Worm (Caenorhabditis elegans) whole organism, L4 larva: ENCODE results near the gene txt-10.

Experiments used
- F10B5.3 ChIP-seq: sonication (generic microtip); optimal IDR thresholded peaks from 2 replicates; lab custom pipeline; 2016; ENCODE audit warnings: mild to moderate bottlenecking, missing genetic modification characterization, missing compliant biosample characterization
- F49E8.2 ChIP-seq: sonication (generic microtip); optimal IDR thresholded peaks from 2 replicates; lab custom pipeline; 2016; ENCODE audit warnings: missing compliant biosample characterization, mild to moderate bottlenecking, missing genetic modification characterization, borderline replicate concordance
- T20F7.1 ChIP-seq: fragments of 200-800 bp; sonication (Bioruptor generic); optimal IDR thresholded peaks from 2 replicates; lab custom pipeline; 2018; ENCODE audit warnings: mild to moderate bottlenecking, missing genetic modification characterization, missing compliant biosample characterization
- T26A8.4 ChIP-seq: fragments of 200-800 bp; sonication (Bioruptor generic); IDR thresholded peaks from 2 replicates; pipeline ENCODE4 v1.3.6; 2022; ENCODE audit warnings: missing genetic modification characterization, missing compliant biosample characterization
- Y105C5A.15 ChIP-seq: fragments of 200-800 bp; sonication (Bioruptor generic); IDR thresholded peaks from 2 replicates; pipeline ENCODE4 v1.3.6; 2022; ENCODE audit warnings: missing genetic modification characterization, missing compliant biosample characterization
- Y5F2A.4 ChIP-seq: fragments of 200-800 bp; sonication (Bioruptor generic); optimal IDR thresholded peaks from 2 replicates; lab custom pipeline; 2018; ENCODE audit warnings: mild to moderate bottlenecking, missing genetic modification characterization, missing compliant biosample characterization
- daf-12 ChIP-seq: fragments of 150-350 bp; optimal IDR thresholded peaks from 2 replicates; lab custom pipeline; 2014; ENCODE audit warnings: missing biosample characterization, missing genetic modification reagents, missing genetic modification characterization
- daf-16 ChIP-seq, 3 experiments: sonication (generic microtip); optimal IDR thresholded peaks; 2 replicates each; lab custom pipeline; 2016 to 2017; ENCODE audit warnings: missing genetic modification characterization in 3 of 3, missing genetic modification reagents in 3 of 3, mild to moderate bottlenecking in 2 of 3, missing compliant biosample characterization in 2 of 3, missing biosample characterization in 1 of 3, moderate library complexity in 1 of 3
- dmd-6 ChIP-seq: fragments of 200-800 bp; sonication (Bioruptor generic); IDR thresholded peaks from 2 replicates; pipeline ENCODE4 v1.3.6; 2022; ENCODE audit warnings: missing genetic modification reagents, missing genetic modification characterization, missing compliant biosample characterization
- dve-1 ChIP-seq: sonication (generic microtip); optimal IDR thresholded peaks from 2 replicates; lab custom pipeline; 2017; ENCODE audit warnings: antibody characterized with exemption, mild to moderate bottlenecking, missing genetic modification characterization, missing compliant biosample characterization; ENCODE audit not compliant: insufficient read depth
- fkh-10 ChIP-seq: fragments of 150-350 bp; optimal IDR thresholded peaks from 2 replicates; lab custom pipeline; 2014; ENCODE audit warnings: missing biosample characterization, missing genetic modification reagents, missing genetic modification characterization
- gei-8 ChIP-seq: fragments of 200-800 bp; sonication (Bioruptor generic); optimal IDR thresholded peaks from 2 replicates; lab custom pipeline; 2018; ENCODE audit warnings: mild to moderate bottlenecking, missing genetic modification characterization, missing compliant biosample characterization
- hlh-11 ChIP-seq: fragments of 200-800 bp; sonication (Bioruptor generic); optimal IDR thresholded peaks from 2 replicates; lab custom pipeline; 2018; ENCODE audit warnings: mild to moderate bottlenecking, missing genetic modification characterization, missing compliant biosample characterization
- hlh-30 ChIP-seq: sonication (generic microtip); optimal IDR thresholded peaks from 2 replicates; lab custom pipeline; 2017; ENCODE audit warnings: antibody characterized with exemption, mild to moderate bottlenecking, missing genetic modification characterization, missing compliant biosample characterization; ENCODE audit not compliant: insufficient read depth
- lin-39 ChIP-seq: fragments of 150-350 bp; optimal IDR thresholded peaks from 2 replicates; lab custom pipeline; 2014; ENCODE audit warnings: missing biosample characterization, missing genetic modification reagents, missing genetic modification characterization
- lsy-2 ChIP-seq, 2 experiments: fragments of 150-350 bp in 1 of 2; sonication (generic microtip) in 1 of 2; optimal IDR thresholded peaks; 2 replicates each; lab custom pipeline; 2014 to 2017; ENCODE audit warnings: missing biosample characterization in 2 of 2, missing genetic modification characterization in 2 of 2
- madf-9 ChIP-seq: fragments of 200-800 bp; sonication (Bioruptor generic); conservative IDR thresholded peaks from 2 replicates; pipeline ENCODE4 v1.3.6; 2022; ENCODE audit warnings: missing genetic modification reagents, missing genetic modification characterization, missing compliant biosample characterization
- mdl-1 ChIP-seq, 2 experiments: fragments of 150-350 bp in 1 of 2; sonication (generic microtip) in 1 of 2; optimal IDR thresholded peaks; 2 replicates each; lab custom pipeline; 2014 to 2017; ENCODE audit warnings: missing biosample characterization in 2 of 2, missing genetic modification characterization in 2 of 2
- mdt-29 ChIP-seq: fragments of 200-800 bp; sonication (Bioruptor generic); IDR thresholded peaks from 2 replicates; pipeline ENCODE4 v1.3.6; 2022; ENCODE audit warnings: missing genetic modification reagents, missing genetic modification characterization, missing compliant biosample characterization
- mes-2 ChIP-seq: sonication (generic microtip); optimal IDR thresholded peaks from 2 replicates; lab custom pipeline; 2016; ENCODE audit warnings: missing genotype, mild to moderate bottlenecking, missing genetic modification characterization, missing compliant biosample characterization; ENCODE audit not compliant: poor library complexity, severe bottlenecking
- nhr-10 ChIP-seq: fragments of 150-350 bp; optimal IDR thresholded peaks from 2 replicates; lab custom pipeline; 2014; ENCODE audit warnings: missing biosample characterization, missing genetic modification characterization
- nhr-102 ChIP-seq: sonication (generic microtip); optimal IDR thresholded peaks from 2 replicates; lab custom pipeline; 2016; ENCODE audit warnings: mild to moderate bottlenecking, missing genetic modification characterization, moderate library complexity, missing compliant biosample characterization
- nhr-11 ChIP-seq: fragments of 150-350 bp; optimal IDR thresholded peaks from 2 replicates; lab custom pipeline; 2014; ENCODE audit warnings: missing biosample characterization, missing genetic modification characterization
- nhr-111 ChIP-seq: fragments of 200-800 bp; sonication (Bioruptor generic); optimal IDR thresholded peaks from 2 replicates; lab custom pipeline; 2018; ENCODE audit warnings: mild to moderate bottlenecking, missing genetic modification characterization, missing compliant biosample characterization
- nhr-237 ChIP-seq: sonication (generic microtip); optimal IDR thresholded peaks from 2 replicates; lab custom pipeline; 2017; ENCODE audit warnings: missing biosample characterization, missing genetic modification characterization
- nhr-28 ChIP-seq: fragments of 150-350 bp; optimal IDR thresholded peaks from 2 replicates; lab custom pipeline; 2014; ENCODE audit warnings: missing biosample characterization, missing genetic modification characterization
- nhr-41 ChIP-seq: fragments of 200-800 bp; sonication (Bioruptor generic); IDR thresholded peaks from 2 replicates; pipeline ENCODE4 v1.3.6; 2022; ENCODE audit warnings: missing genetic modification reagents, missing genetic modification characterization, missing compliant biosample characterization
- nhr-42 ChIP-seq: fragments of 200-800 bp; sonication (Bioruptor generic); IDR thresholded peaks from 2 replicates; pipeline ENCODE4 v1.3.6; 2022; ENCODE audit warnings: missing genetic modification characterization, missing compliant biosample characterization
- nhr-48 ChIP-seq: sonication (generic microtip); optimal IDR thresholded peaks from 2 replicates; lab custom pipeline; 2016; ENCODE audit warnings: mild to moderate bottlenecking, missing genetic modification characterization, missing compliant biosample characterization
- nhr-77 ChIP-seq: fragments of 150-350 bp; optimal IDR thresholded peaks from 2 replicates; lab custom pipeline; 2014; ENCODE audit warnings: missing biosample characterization, missing genetic modification characterization
- pha-4 ChIP-seq, 2 experiments: fragments of 150-350 bp in 1 of 2; fragments of 200-800 bp in 1 of 2; sonication (Bioruptor generic) in 1 of 2; IDR thresholded peaks in 1 of 2; optimal IDR thresholded peaks in 1 of 2; 2 replicates each; pipeline versions ENCODE4 v1.3.6 to Lab custom; 2014 to 2022; ENCODE audit warnings: missing genetic modification characterization in 2 of 2, missing genetic modification reagents in 2 of 2, missing biosample characterization in 1 of 2, missing compliant biosample characterization in 1 of 2
- php-3 ChIP-seq: fragments of 200-800 bp; sonication (Bioruptor generic); IDR thresholded peaks from 2 replicates; pipeline ENCODE4 v1.3.6; 2022; ENCODE audit warnings: missing genetic modification reagents, missing genetic modification characterization, missing compliant biosample characterization
- pqm-1 ChIP-seq: sonication (generic microtip); optimal IDR thresholded peaks from 2 replicates; lab custom pipeline; 2017; ENCODE audit warnings: missing biosample characterization, missing genetic modification characterization
- set-16 ChIP-seq: fragments of 200-800 bp; sonication (Bioruptor generic); IDR thresholded peaks from 2 replicates; pipeline ENCODE4 v1.3.6; 2022; ENCODE audit warnings: missing genetic modification reagents, missing genetic modification characterization, missing compliant biosample characterization
- spr-3 ChIP-seq: fragments of 200-800 bp; sonication (Bioruptor generic); optimal IDR thresholded peaks from 2 replicates; lab custom pipeline; 2018; ENCODE audit warnings: mild to moderate bottlenecking, missing genetic modification characterization, missing compliant biosample characterization
- tag-97 ChIP-seq: fragments of 200-800 bp; sonication (Bioruptor generic); IDR thresholded peaks from 2 replicates; pipeline ENCODE4 v1.3.6; 2022; ENCODE audit warnings: missing genetic modification characterization, missing compliant biosample characterization
- tra-1 ChIP-seq: fragments of 200-800 bp; sonication (Bioruptor generic); IDR thresholded peaks from 2 replicates; pipeline ENCODE4 v1.3.6; 2022; ENCODE audit warnings: missing genetic modification reagents, missing genetic modification characterization, missing compliant biosample characterization
- unc-39 ChIP-seq: sonication (generic microtip); optimal IDR thresholded peaks from 2 replicates; lab custom pipeline; 2017; ENCODE audit warnings: missing biosample characterization, missing genetic modification characterization
- unc-62 ChIP-seq, 3 experiments: fragments of 150-350 bp in 1 of 3; sonication (generic microtip); optimal IDR thresholded peaks in 2 of 3; peaks in 1 of 3; 1 replicate in 1 of 3; 2 replicates in 2 of 3; lab custom pipeline; 2014 to 2017; ENCODE audit warnings: missing biosample characterization in 3 of 3, missing genetic modification characterization in 3 of 3, missing genetic modification reagents in 3 of 3, missing genotype in 1 of 3
- zag-1 ChIP-seq: fragments of 150-350 bp; optimal IDR thresholded peaks from 2 replicates; lab custom pipeline; 2014; ENCODE audit warnings: missing biosample characterization, missing genetic modification characterization
- ztf-11 ChIP-seq: fragments of 150-350 bp; optimal IDR thresholded peaks from 2 replicates; lab custom pipeline; 2014; ENCODE audit warnings: missing biosample characterization, missing genetic modification characterization

txt-10 gene

DNA sequence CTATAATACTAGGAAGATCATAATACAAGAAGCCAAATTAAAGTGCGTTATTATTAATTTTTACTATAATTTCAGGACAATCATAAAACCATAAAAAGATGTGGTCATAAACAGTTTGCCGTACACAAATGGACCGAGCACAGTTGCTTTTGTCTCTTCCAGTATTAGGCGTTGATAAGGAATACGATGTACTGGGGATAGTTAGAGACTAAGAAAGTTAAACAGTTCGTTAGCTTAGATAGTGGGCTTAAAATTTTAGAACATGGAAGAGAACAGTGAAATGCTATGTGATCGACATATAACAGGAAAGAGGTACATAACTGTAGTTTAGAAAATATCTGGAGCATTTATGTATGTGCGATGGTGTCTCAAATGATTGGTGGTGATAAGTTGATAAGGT lies 47.2 kb downstream of the txt-10 start (continued):
- no peak for TF ChIP-seq daf-16 (GFP tag; optimal IDR thresholded peaks at IDR 0.05; lab: Kevin White, UChicago)
- peak; percentile 74 for TF ChIP-seq daf-16 (tag; optimal IDR thresholded peaks at IDR 0.05; lab: Kevin White, UChicago)
- no peak for TF ChIP-seq mdt-29 (GFP tag; lab: Robert Waterston, UW)
- no peak for TF ChIP-seq hlh-30
- TF ChIP-seq unc-62 (GFP tag; optimal IDR thresholded peaks at IDR 0.05 in 1 of 2; lab: Kevin White, UChicago), result no peak
- TF ChIP-seq unc-62 (tag; optimal IDR thresholded peaks at IDR 0.05; lab: Kevin White, UChicago), result no peak
- TF ChIP-seq Y105C5A.15 (GFP tag; lab: Robert Waterston, UW), result no peak
- TF ChIP-seq spr-3, result no peak
- peak; percentile 17 for TF ChIP-seq nhr-102
- no peak for TF ChIP-seq ztf-11 (tag; lab: Kevin White, UChicago)
- no peak for TF ChIP-seq unc-39 (tag; lab: Kevin White, UChicago)
- TF ChIP-seq T26A8.4 (GFP tag; lab: Robert Waterston, UW), result no peak
- no peak for TF ChIP-seq F49E8.2 (tag; lab: Kevin White, UChicago)
- no peak for TF ChIP-seq madf-9
- no peak for TF ChIP-seq nhr-42 (GFP tag; lab: Robert Waterston, UW)
- no peak for TF ChIP-seq nhr-10 (tag; lab: Kevin White, UChicago)
- TF ChIP-seq mdl-1 (tag; optimal IDR thresholded peaks at IDR 0.05; lab: Kevin White, UChicago), result no peak
- no peak for TF ChIP-seq nhr-11 (tag; lab: Kevin White, UChicago)
- no peak for TF ChIP-seq mes-2 (tag; lab: Kevin White, UChicago)
- TF ChIP-seq nhr-237 (tag; lab: Kevin White, UChicago), result no peak
- TF ChIP-seq nhr-41 (GFP tag; lab: Robert Waterston, UW), result no peak
- TF ChIP-seq lsy-2 (tag; optimal IDR thresholded peaks at IDR 0.05; lab: Kevin White, UChicago), result no peak
- no peak for TF ChIP-seq lin-39 (tag; lab: Kevin White, UChicago)
- TF ChIP-seq Y5F2A.4 (GFP tag; lab: Kevin White, UChicago), result no peak
- TF ChIP-seq gei-8 (GFP tag; lab: Kevin White, UChicago), result no peak
- TF ChIP-seq fkh-10 (GFP tag; lab: Kevin White, UChicago), result no peak
- TF ChIP-seq tag-97 (GFP tag; lab: Robert Waterston, UW), result no peak
- no peak for TF ChIP-seq T20F7.1 (GFP tag; lab: Kevin White, UChicago)

ce11 chrV:10484640-10485039 lies 48.0 kb downstream of the txt-10 start, which contains the start of gene Y32F6B.1:
TSS of gene Y32F6B.1 (minus strand) at chrV:10484740.
- TF ChIP-seq nhr-111 (GFP tag; lab: Kevin White, UChicago) (no peak), daf-16 (GFP tag; optimal IDR thresholded peaks at IDR 0.05; lab: Kevin White, UChicago) (no peak), daf-16 (tag; optimal IDR thresholded peaks at IDR 0.05; lab: Kevin White, UChicago) (peak; percentile 31)

DNA sequence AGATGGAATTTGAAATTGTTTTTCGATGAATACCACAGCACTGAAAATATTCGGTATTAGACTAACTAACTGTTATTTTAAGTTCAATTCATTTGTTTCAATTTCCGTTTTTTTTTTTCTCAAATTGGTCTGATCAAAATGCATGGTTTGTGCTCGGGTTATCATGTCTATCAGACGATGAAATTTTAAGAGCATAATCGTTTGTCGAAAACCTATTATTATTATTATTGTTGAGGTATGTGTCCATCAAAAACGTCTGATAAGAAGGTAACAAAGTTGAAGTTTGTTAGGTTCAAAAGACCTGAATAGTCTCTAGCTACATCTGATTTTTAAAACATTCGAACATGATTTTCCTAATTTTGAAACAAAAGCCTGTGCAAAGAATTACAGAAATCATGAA lies 48.6 kb downstream of the txt-10 start:
- TF ChIP-seq dve-1 (tag; lab: Kevin White, UChicago), result peak; percentile 55
- peak; percentile 91 for TF ChIP-seq pqm-1 (tag; lab: Kevin White, UChicago)
- no peak for TF ChIP-seq set-16 (GFP tag; lab: Robert Waterston, UW)
- TF ChIP-seq nhr-77 (tag; lab: Kevin White, UChicago), result peak; percentile 40
- TF ChIP-seq pha-4 (GFP tag; IDR thresholded peaks at IDR 0.05; lab: Robert Waterston, UW), result peak; percentile 23; the same call in 1 of the 2 replicates
- TF ChIP-seq pha-4 (tag; optimal IDR thresholded peaks at IDR 0.05; lab: Kevin White, UChicago), result no peak
- peak; percentile 53 for TF ChIP-seq hlh-11 (tag; lab: Kevin White, UChicago)
- TF ChIP-seq nhr-48 (tag; lab: Kevin White, UChicago), result peak; percentile 2
- TF ChIP-seq php-3 (GFP tag; lab: Robert Waterston, UW), result peak; percentile 81
- TF ChIP-seq daf-16 (GFP tag; optimal IDR thresholded peaks at IDR 0.05; lab: Kevin White, UChicago), result no peak
- TF ChIP-seq daf-16 (tag; optimal IDR thresholded peaks at IDR 0.05; lab: Kevin White, UChicago), result peak; percentile 73
- TF ChIP-seq tra-1 (GFP tag; lab: Robert Waterston, UW), result 0 out of 2 replicates have a peak, but pooled peaks have one; percentile 26
- no peak for TF ChIP-seq daf-12 (tag; lab: Kevin White, UChicago)
- TF ChIP-seq dmd-6 (GFP tag; lab: Robert Waterston, UW), result peak; percentile 93
- no peak for TF ChIP-seq F10B5.3 (tag; lab: Kevin White, UChicago)
- no peak for TF ChIP-seq zag-1 (tag; lab: Kevin White, UChicago)
- peak; percentile 19 for TF ChIP-seq nhr-102
- TF ChIP-seq nhr-28 (tag; lab: Kevin White, UChicago), result peak; percentile 79
